Fruit fly (Drosophila melanogaster) whole organism, embryonic: ENCODE data around the gene CG32425.

ENCODE experiments used
- B-H1 ChIP-seq: fragments of 200-800 bp; sonication (Bioruptor generic); IDR thresholded peaks from 3 replicates; pipeline ENCODE4 v1.3.6; 2022; ENCODE audit warnings: missing biosample characterization, missing genetic modification characterization
- Bteb2 ChIP-seq: fragments of 200-800 bp; sonication (Bioruptor generic); optimal IDR thresholded peaks from 2 replicates; lab custom pipeline; 2016; ENCODE audit warnings: missing biosample characterization, missing genetic modification characterization
- CG1024 ChIP-seq: fragments of 200-800 bp; sonication (Bioruptor generic); IDR thresholded peaks from 2 replicates; pipeline ENCODE4 v1.3.6; 2022; ENCODE audit warnings: missing biosample characterization, missing genetic modification characterization
- CG10431 ChIP-seq: fragments of 200-800 bp; sonication (Bioruptor generic); optimal IDR thresholded peaks from 3 replicates; lab custom pipeline; 2018; ENCODE audit warnings: missing biosample characterization, mild to moderate bottlenecking, missing genetic modification characterization
- CG10654 ChIP-seq: fragments of 200-800 bp; sonication (Bioruptor generic); optimal IDR thresholded peaks from 2 replicates; lab custom pipeline; 2016; ENCODE audit warnings: missing biosample characterization, missing genetic modification characterization
- CG11695 ChIP-seq: fragments of 200-800 bp; sonication (Bioruptor generic); IDR thresholded peaks from 3 replicates; pipeline ENCODE4 v1.3.6; 2022; ENCODE audit warnings: missing biosample characterization, missing genetic modification characterization
- CG14014 ChIP-seq: fragments of 200-800 bp; sonication (Bioruptor generic); IDR thresholded peaks from 2 replicates; pipeline ENCODE4 v1.3.6; 2022; ENCODE audit warnings: missing biosample characterization, missing genetic modification characterization
- CG17385 ChIP-seq: fragments of 200-800 bp; sonication (Bioruptor generic); optimal IDR thresholded peaks from 3 replicates; lab custom pipeline; 2018; ENCODE audit warnings: missing biosample characterization, mild to moderate bottlenecking, missing genetic modification characterization
- CG18262 ChIP-seq: fragments of 200-800 bp; optimal IDR thresholded peaks from 3 replicates; lab custom pipeline; 2019; ENCODE audit warnings: missing biosample characterization, mild to moderate bottlenecking, missing genetic modification characterization, moderate library complexity
- CG18599 ChIP-seq: fragments of 200-800 bp; sonication (Bioruptor generic); optimal IDR thresholded peaks from 3 replicates; lab custom pipeline; 2017; ENCODE audit warnings: missing biosample characterization, missing genetic modification characterization, mild to moderate bottlenecking, moderate library complexity, missing genetic modification reagents
- CG6765 ChIP-seq: fragments of 200-800 bp; sonication (Bioruptor generic); optimal IDR thresholded peaks from 3 replicates; lab custom pipeline; 2017; ENCODE audit warnings: missing biosample characterization, mild to moderate bottlenecking, missing genetic modification characterization
- CG6791 ChIP-seq: fragments of 200-800 bp; sonication (Bioruptor generic); IDR thresholded peaks from 3 replicates; pipeline ENCODE4 v1.3.6; 2022; ENCODE audit warnings: missing biosample characterization, missing genetic modification characterization; ENCODE audit not compliant: partially characterized antibody
- CG7556 ChIP-seq: fragments of 200-800 bp; sonication (Bioruptor generic); optimal IDR thresholded peaks from 2 replicates; lab custom pipeline; 2017; ENCODE audit warnings: missing biosample characterization, mild to moderate bottlenecking, missing genetic modification characterization
- CG8290 ChIP-seq, 3 experiments: fragments of 200-800 bp; sonication (Bioruptor generic); optimal IDR thresholded peaks; 2 replicates each; lab custom pipeline; 2016 to 2019; ENCODE audit warnings: missing biosample characterization in 3 of 3, missing genetic modification characterization in 3 of 3, mild to moderate bottlenecking in 2 of 3, moderate library complexity in 1 of 3
- CG8359 ChIP-seq: fragments of 200-800 bp; sonication (Bioruptor generic); optimal IDR thresholded peaks from 2 replicates; lab custom pipeline; 2017; ENCODE audit warnings: missing biosample characterization, mild to moderate bottlenecking, missing genetic modification characterization, borderline replicate concordance
- CG9817 ChIP-seq: fragments of 200-800 bp; sonication (Bioruptor generic); optimal IDR thresholded peaks from 2 replicates; lab custom pipeline; 2018; ENCODE audit warnings: missing biosample characterization, mild to moderate bottlenecking, missing genetic modification characterization, moderate library complexity
- CkIIα-i1 ChIP-seq: fragments of 200-800 bp; sonication (Bioruptor generic); IDR thresholded peaks from 2 replicates; pipeline ENCODE4 v1.3.6; 2022; ENCODE audit warnings: missing biosample characterization, missing genetic modification characterization
- Dll ChIP-seq: fragments of 200-800 bp; sonication (Bioruptor generic); IDR thresholded peaks from 4 replicates; pipeline ENCODE4 v1.3.6; 2022; ENCODE audit warnings: missing biosample characterization, missing genetic modification characterization; ENCODE audit not compliant: partially characterized antibody
- Ets97D ChIP-seq: fragments of 200-800 bp; sonication (Bioruptor generic); optimal IDR thresholded peaks from 3 replicates; lab custom pipeline; 2016; ENCODE audit warnings: missing biosample characterization, missing genetic modification characterization
- Fer3 ChIP-seq: fragments of 200-800 bp; sonication (Bioruptor generic); optimal IDR thresholded peaks from 2 replicates; lab custom pipeline; 2018; ENCODE audit warnings: missing biosample characterization, mild to moderate bottlenecking, missing genetic modification characterization, moderate library complexity
- Hey ChIP-seq: fragments of 200-800 bp; sonication (Bioruptor generic); optimal IDR thresholded peaks from 3 replicates; lab custom pipeline; 2018; ENCODE audit warnings: missing biosample characterization, mild to moderate bottlenecking, missing genetic modification characterization
- Jarid2 ChIP-seq: fragments of 200-800 bp; sonication (Bioruptor generic); optimal IDR thresholded peaks from 3 replicates; lab custom pipeline; 2017; ENCODE audit warnings: mild to moderate bottlenecking, missing biosample characterization, missing genetic modification reagents, missing genetic modification characterization
- Med ChIP-seq: fragments of 200-800 bp; sonication (Bioruptor generic); peaks from one replicate; lab custom pipeline; 2016; ENCODE audit warnings: missing biosample characterization, missing genetic modification characterization, mild to moderate bottlenecking, inconsistent platforms, moderate library complexity
- Mes4 ChIP-seq: fragments of 200-800 bp; sonication (Bioruptor generic); optimal IDR thresholded peaks from 2 replicates; lab custom pipeline; 2016; ENCODE audit warnings: missing biosample characterization, missing genetic modification characterization
- Myb ChIP-seq: fragments of 200-800 bp; sonication (Bioruptor generic); optimal IDR thresholded peaks from 2 replicates; lab custom pipeline; 2016; ENCODE audit warnings: missing biosample characterization, missing genetic modification characterization
- Nf-YB ChIP-seq: fragments of 200-800 bp; sonication (Bioruptor generic); optimal IDR thresholded peaks from 3 replicates; lab custom pipeline; 2019; ENCODE audit warnings: missing biosample characterization, mild to moderate bottlenecking, missing genetic modification characterization, moderate library complexity
- TFAM ChIP-seq: fragments of 200-800 bp; sonication (Bioruptor generic); optimal IDR thresholded peaks from 2 replicates; lab custom pipeline; 2017; ENCODE audit warnings: missing biosample characterization, missing genetic modification characterization, inconsistent platforms
- abd-A ChIP-seq: fragments of 200-800 bp; sonication (Bioruptor generic); optimal IDR thresholded peaks from 3 replicates; lab custom pipeline; 2019; ENCODE audit warnings: missing biosample characterization, mild to moderate bottlenecking, missing genetic modification characterization, moderate library complexity
- bsh ChIP-seq, 2 experiments: fragments of 200-800 bp; sonication (Bioruptor generic); optimal IDR thresholded peaks; 2 replicates each; lab custom pipeline; 2017 to 2018; ENCODE audit warnings: mild to moderate bottlenecking in 2 of 2, missing biosample characterization in 2 of 2, missing genetic modification characterization in 2 of 2, moderate library complexity in 1 of 2
- dimm ChIP-seq: fragments of 200-800 bp; sonication (Bioruptor generic); IDR thresholded peaks from 2 replicates; pipeline ENCODE4 v1.3.6; 2022; ENCODE audit warnings: missing biosample characterization, missing genetic modification characterization
- dmrt99B ChIP-seq: fragments of 200-800 bp; sonication (Bioruptor generic); optimal IDR thresholded peaks from 2 replicates; lab custom pipeline; 2018; ENCODE audit warnings: missing biosample characterization, mild to moderate bottlenecking, missing genetic modification characterization, moderate library complexity
- ewg ChIP-seq: fragments of 200-800 bp; sonication (Bioruptor generic); optimal IDR thresholded peaks from 3 replicates; lab custom pipeline; 2017; ENCODE audit warnings: mild to moderate bottlenecking, missing biosample characterization, missing genetic modification reagents, missing genetic modification characterization
- gcm ChIP-seq: fragments of 200-800 bp; sonication (Bioruptor generic); optimal IDR thresholded peaks from 2 replicates; lab custom pipeline; 2019; ENCODE audit warnings: missing biosample characterization, mild to moderate bottlenecking, missing genetic modification characterization, moderate library complexity
- h ChIP-seq: fragments of >200 bp; optimal IDR thresholded peaks from 2 replicates; lab custom pipeline; 2017
- her ChIP-seq: fragments of 200-800 bp; sonication (Bioruptor generic); optimal IDR thresholded peaks from 2 replicates; lab custom pipeline; 2016; ENCODE audit warnings: missing biosample characterization, missing genetic modification characterization
- lbe ChIP-seq: fragments of 200-800 bp; sonication (Bioruptor generic); optimal IDR thresholded peaks from 2 replicates; lab custom pipeline; 2016; ENCODE audit warnings: missing biosample characterization, mild to moderate bottlenecking, missing genetic modification characterization
- mld ChIP-seq: fragments of 200-800 bp; sonication (Bioruptor generic); IDR thresholded peaks from 3 replicates; pipeline ENCODE4 v1.3.6; 2022; ENCODE audit warnings: missing biosample characterization, missing genetic modification characterization; ENCODE audit not compliant: partially characterized antibody
- otp ChIP-seq: fragments of 200-800 bp; sonication (Bioruptor generic); IDR thresholded peaks from 3 replicates; pipeline ENCODE4, ENCODE4 v1.3.6; 2022; ENCODE audit warnings: missing biosample characterization, missing genetic modification characterization
- pho ChIP-seq: fragments of 200-800 bp; sonication (Bioruptor generic); optimal IDR thresholded peaks from 2 replicates; lab custom pipeline; 2016; ENCODE audit warnings: missing biosample characterization, missing genetic modification characterization
- pros ChIP-seq: fragments of 200-800 bp; sonication (Bioruptor generic); optimal IDR thresholded peaks from 3 replicates; lab custom pipeline; 2019; ENCODE audit warnings: missing biosample characterization, mild to moderate bottlenecking, missing genetic modification characterization, moderate library complexity
- ranshi ChIP-seq: fragments of 200-800 bp; sonication (Bioruptor generic); IDR thresholded peaks from 2 replicates; pipeline ENCODE4 v1.3.6; 2022; ENCODE audit warnings: missing biosample characterization, missing genetic modification characterization
- repo ChIP-seq: fragments of 200-800 bp; sonication (Bioruptor generic); optimal IDR thresholded peaks from 2 replicates; lab custom pipeline; 2016; ENCODE audit warnings: missing biosample characterization, missing genetic modification characterization
- sens ChIP-seq: fragments of 200-800 bp; sonication (Bioruptor generic); peaks from one replicate; lab custom pipeline; 2016; ENCODE audit warnings: missing biosample characterization, missing genetic modification characterization
- shn ChIP-seq: fragments of 200-800 bp; sonication (Bioruptor generic); optimal IDR thresholded peaks from 3 replicates; lab custom pipeline; 2016; ENCODE audit warnings: missing biosample characterization, missing genetic modification characterization
- sima ChIP-seq: fragments of 200-800 bp; sonication (Bioruptor generic); optimal IDR thresholded peaks from 2 replicates; lab custom pipeline; 2016; ENCODE audit warnings: missing biosample characterization, missing genetic modification characterization
- tio ChIP-seq: fragments of 200-800 bp; sonication (Bioruptor generic); optimal IDR thresholded peaks from 2 replicates; lab custom pipeline; 2017; ENCODE audit warnings: missing biosample characterization, missing genetic modification characterization, inconsistent platforms
- unpg ChIP-seq: fragments of 200-800 bp; sonication (Bioruptor generic); optimal IDR thresholded peaks from 3 replicates; lab custom pipeline; 2018; ENCODE audit warnings: missing biosample characterization, mild to moderate bottlenecking, missing genetic modification characterization, moderate library complexity
- wdn ChIP-seq: fragments of 200-800 bp; sonication (Bioruptor generic); IDR thresholded peaks from 2 replicates; pipeline ENCODE4 v1.3.6; 2022; ENCODE audit warnings: missing biosample characterization, missing genetic modification characterization
- wek ChIP-seq: fragments of 200-800 bp; sonication (Bioruptor generic); optimal IDR thresholded peaks from 3 replicates; lab custom pipeline; 2018; ENCODE audit warnings: missing biosample characterization, mild to moderate bottlenecking, missing genetic modification characterization, moderate library complexity

Gene CG32425

DNA sequence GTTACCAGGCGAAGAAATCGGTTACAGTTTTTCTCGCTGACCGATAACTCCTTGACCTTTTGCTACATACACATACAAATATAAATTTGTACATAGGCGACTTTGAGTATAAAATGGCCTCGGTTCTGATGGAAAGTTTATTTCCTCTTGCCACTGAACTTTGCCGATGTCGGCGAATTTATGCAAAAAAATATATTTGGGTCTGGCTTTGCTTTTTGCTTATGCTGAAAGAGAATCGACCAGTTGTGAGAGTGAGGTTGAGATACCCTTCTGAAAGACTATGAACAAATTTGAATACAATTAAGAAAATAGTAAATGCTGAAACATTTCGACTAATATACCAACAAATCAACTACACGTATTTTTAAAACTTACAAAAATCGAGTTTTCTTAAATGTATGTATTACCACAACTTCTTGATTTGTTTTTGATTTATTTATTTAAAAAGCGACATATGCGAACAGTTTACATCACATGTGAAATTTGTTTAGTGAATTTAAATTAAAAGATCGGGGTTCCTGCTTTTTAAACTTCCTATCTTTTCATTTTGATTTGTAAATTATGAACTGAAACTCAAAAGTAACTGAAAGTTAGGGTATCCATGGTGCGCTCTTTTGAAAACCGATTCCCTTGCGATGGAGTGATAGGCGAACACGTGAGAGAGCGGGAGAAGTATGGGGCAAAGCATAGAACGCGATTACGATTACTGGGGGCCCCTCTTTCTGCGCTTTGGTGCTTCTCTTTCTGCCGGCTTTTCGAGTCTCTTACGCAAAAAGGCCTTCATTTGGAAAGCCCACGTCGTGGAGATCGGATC, 12.2 kb downstream of the CG32425 start (continued):
- TF ChIP-seq CG8359 (GFP tag; lab: Kevin White, UChicago) (peak; percentile 18), pros (GFP tag; lab: Kevin White, UChicago) (no peak), dimm (GFP tag; lab: Robert Waterston, UW) (no peak), CG10431 (GFP tag; lab: Kevin White, UChicago) (peak; percentile 60), lbe (GFP tag; lab: Kevin White, UChicago) (no peak), CG1024 (GFP tag; lab: Robert Waterston, UW) (no peak), Ets97D (GFP tag; lab: Kevin White, UChicago) (no peak), bsh (GFP tag; optimal IDR thresholded peaks at IDR 0.05; lab: Kevin White, UChicago) (peak; percentile 69 to 82), h (lab: Kevin White, UChicago) (no peak), Mes4 (GFP tag; lab: Kevin White, UChicago) (peak; percentile 45), Med (GFP tag; lab: Kevin White, UChicago) (peak; percentile 88), CG11695 (GFP tag; lab: Robert Waterston, UW) (peak; percentile 41; the same call in 1 of the 3 replicates), dmrt99B (tag; lab: Kevin White, UChicago) (peak; percentile 78), Bteb2 (GFP tag; lab: Kevin White, UChicago) (peak; percentile 67), abd-A (tag; lab: Kevin White, UChicago) (no peak), sima (GFP tag; lab: Kevin White, UChicago) (no peak), her (GFP tag; lab: Kevin White, UChicago) (peak; percentile 60), ranshi (GFP tag; lab: Robert Waterston, UW) (no peak), CG7556 (peak; percentile 93), CG6791 (GFP tag; lab: Robert Waterston, UW) (no peak), CkIIα-i1 (no peak), CG9817 (tag; lab: Kevin White, UChicago) (peak; percentile 75), Fer3 (tag; lab: Kevin White, UChicago) (peak; percentile 71), shn (GFP tag; lab: Kevin White, UChicago) (peak; percentile 74), CG6765 (GFP tag; lab: Kevin White, UChicago) (peak; percentile 80), CG18262 (tag; lab: Kevin White, UChicago) (peak; percentile 90), ewg (GFP tag; lab: Kevin White, UChicago) (peak; percentile 57), CG18599 (GFP tag; lab: Kevin White, UChicago) (peak; percentile 90), sens (GFP tag; lab: Kevin White, UChicago) (peak; percentile 97), repo (GFP tag; lab: Kevin White, UChicago) (peak; percentile 34), Jarid2 (GFP tag; lab: Kevin White, UChicago) (peak; percentile 16), unpg (GFP tag; lab: Kevin White, UChicago) (peak; percentile 64), CG14014 (GFP tag; lab: Robert Waterston, UW) (no peak), pho (GFP tag; lab: Kevin White, UChicago) (peak; percentile 85), Myb (GFP tag; lab: Kevin White, UChicago) (peak; percentile 44), CG10654 (GFP tag; lab: Kevin White, UChicago) (peak; percentile 40), gcm (GFP tag; lab: Kevin White, UChicago) (peak; percentile 69), TFAM (GFP tag; lab: Kevin White, UChicago) (no peak), CG17385 (GFP tag; lab: Kevin White, UChicago) (peak; percentile 81), Hey (no peak), Nf-YB (GFP tag; lab: Kevin White, UChicago) (peak; percentile 71), CG8290 (GFP tag; optimal IDR thresholded peaks at IDR 0.05; lab: Kevin White, UChicago) (peak; percentile 1), CG8290 (tag; optimal IDR thresholded peaks at IDR 0.05; lab: Kevin White, UChicago) (no peak), wek (no peak), mld (no peak), B-H1 (GFP tag; lab: Robert Waterston, UW) (no peak; the same call in 2 of the 3 replicates), Dll (GFP tag; lab: Robert Waterston, UW) (no peak), wdn (GFP tag; lab: Robert Waterston, UW) (no peak), otp (GFP tag; lab: Robert Waterston, UW) (no peak), tio (GFP tag; lab: Kevin White, UChicago) (peak; percentile 75)
